Worm (Caenorhabditis elegans) whole organism, midembryonic: ENCODE results near the gene prx-3.

Experiments used
- T22C8.4 ChIP-seq: fragments of 200-800 bp; sonication (Bioruptor generic); IDR thresholded peaks from 2 replicates; pipeline ENCODE4 v1.3.6; 2022; ENCODE audit warnings: missing genetic modification characterization, missing compliant biosample characterization
- klf-2 ChIP-seq: fragments of 200-800 bp; sonication (Bioruptor generic); conservative IDR thresholded peaks from 2 replicates; pipeline ENCODE4 v1.3.6; 2022; ENCODE audit warnings: missing genetic modification reagents, missing genetic modification characterization, missing compliant biosample characterization
- tab-1 ChIP-seq: fragments of 200-800 bp; sonication (Bioruptor generic); IDR thresholded peaks from 2 replicates; pipeline ENCODE4 v1.3.6; 2022; ENCODE audit warnings: missing genetic modification characterization, missing compliant biosample characterization

- TF ChIP-seq klf-2 (GFP tag; lab: Robert Waterston, UW) (no peak), T22C8.4 (GFP tag; lab: Robert Waterston, UW) (no peak), tab-1 (GFP tag; lab: Robert Waterston, UW) (no peak)
These were observed 46.1 kb downstream of the prx-3 start for ce11 chrX:6066618-6067017.
